Worm (Caenorhabditis elegans): ENCODE data around the gene H20E11.3.

The H20E11.3 gene

ce11 chrIV:6824622-6825021 is at the start of gene H20E11.3:
H20E11.3 (plus strand) TSS chrIV:6824816.
- no peak for TF ChIP-seq nhr-237 (tag; optimal IDR thresholded peaks at IDR 0.05)
- no peak for TF ChIP-seq mep-1 (tag; optimal IDR thresholded peaks at IDR 0.05)
- TF ChIP-seq ztf-11 (tag; optimal IDR thresholded peaks at IDR 0.05), result no peak
- no peak for TF ChIP-seq blmp-1 (tag; optimal IDR thresholded peaks at IDR 0.05)
- no peak for TF ChIP-seq ceh-83 (GFP tag; optimal IDR thresholded peaks at IDR 0.05)

- no peak for TF ChIP-seq lsy-2 (tag; optimal IDR thresholded peaks at IDR 0.05)
- TF ChIP-seq unc-39 (tag; optimal IDR thresholded peaks at IDR 0.05), result no peak
- no peak for TF ChIP-seq unc-62 (GFP tag; optimal IDR thresholded peaks at IDR 0.05)
- TF ChIP-seq bed-3 (GFP tag; optimal IDR thresholded peaks at IDR 0.05), result no peak
- TF ChIP-seq pha-4 (tag; optimal IDR thresholded peaks at IDR 0.05), result no peak
- TF ChIP-seq ceh-39 (tag; optimal IDR thresholded peaks at IDR 0.05), result no peak
- no peak for TF ChIP-seq nhr-28 (tag; optimal IDR thresholded peaks at IDR 0.05)
- no peak for TF ChIP-seq lin-13 (tag; optimal IDR thresholded peaks at IDR 0.05)
- no peak for TF ChIP-seq ztf-11 (tag; optimal IDR thresholded peaks at IDR 0.05)
- no peak for TF ChIP-seq ham-2 (GFP tag; optimal IDR thresholded peaks at IDR 0.05)
- no peak for TF ChIP-seq sem-2 (GFP tag; optimal IDR thresholded peaks at IDR 0.05)
- TF ChIP-seq ceh-83 (GFP tag; optimal IDR thresholded peaks at IDR 0.05), result no peak
- no peak for TF ChIP-seq drap-1 (GFP tag; optimal IDR thresholded peaks at IDR 0.05)
- TF ChIP-seq hlh-1 (tag; optimal IDR thresholded peaks at IDR 0.05), result no peak
- TF ChIP-seq snpc-4 (tag; optimal IDR thresholded peaks at IDR 0.05), result no peak
- no peak for TF ChIP-seq ces-1 (GFP tag; optimal IDR thresholded peaks at IDR 0.05)
- no peak for TF ChIP-seq mls-2 (tag; optimal IDR thresholded peaks at IDR 0.05)
- TF ChIP-seq M03D4.4 (tag; optimal IDR thresholded peaks at IDR 0.05), result no peak
- no peak for TF ChIP-seq elt-3 (tag; optimal IDR thresholded peaks at IDR 0.05)
- no peak for TF ChIP-seq mab-5 (tag; optimal IDR thresholded peaks at IDR 0.05)
Measured at ce11 chrIV:6777156-6777555, 47.5 kb upstream of the H20E11.3 start.

ce11 chrIV:6785151-6785550 is 39.5 kb upstream of the H20E11.3 start, which contains the start of gene dyci-1:
dyci-1 (minus strand) TSS chrIV:6785272.
- TF ChIP-seq flh-1 (GFP tag; optimal IDR thresholded peaks at IDR 0.05), result no peak
- TF ChIP-seq hlh-1 (tag; optimal IDR thresholded peaks at IDR 0.05), result peak; percentile 41
- TF ChIP-seq pha-4 (tag; optimal IDR thresholded peaks at IDR 0.05), result peak; percentile 38
- TF ChIP-seq ham-2 (GFP tag; optimal IDR thresholded peaks at IDR 0.05), result peak; percentile 91
- peak; percentile 77 for TF ChIP-seq unc-120 (tag; optimal IDR thresholded peaks at IDR 0.05; ENCODE audit: poor library complexity, severe bottlenecking)

DNA sequence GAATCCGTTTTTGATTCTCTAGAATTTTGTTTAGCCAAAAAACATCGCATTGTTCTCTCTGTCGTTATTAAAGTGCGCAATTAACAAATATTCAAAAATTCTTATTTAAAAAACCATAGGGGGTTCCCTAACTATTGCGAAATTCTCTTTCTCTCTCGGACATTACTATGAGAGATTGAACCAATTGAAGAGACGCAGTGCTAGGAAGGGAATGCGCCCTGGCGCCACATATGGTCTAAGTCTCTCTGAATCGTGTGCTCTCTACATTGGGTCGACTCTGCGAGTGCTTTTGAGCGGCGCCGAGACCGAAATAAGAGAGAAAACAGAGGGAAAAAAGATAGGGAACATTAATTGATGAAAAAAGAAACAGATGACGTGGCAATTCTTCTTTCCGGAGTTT is 38.7 kb upstream of the H20E11.3 start:
- TF ChIP-seq flh-1 (GFP tag; optimal IDR thresholded peaks at IDR 0.05), result no peak
- TF ChIP-seq ces-1 (GFP tag; optimal IDR thresholded peaks at IDR 0.05), result peak; percentile 35
- no peak for TF ChIP-seq tbx-8 (GFP tag; optimal IDR thresholded peaks at IDR 0.05)
- peak; percentile 49 for TF ChIP-seq nhr-237 (tag; optimal IDR thresholded peaks at IDR 0.05)
- no peak for TF ChIP-seq drap-1 (GFP tag; optimal IDR thresholded peaks at IDR 0.05)
- TF ChIP-seq mep-1 (tag; optimal IDR thresholded peaks at IDR 0.05), result peak; percentile 25
- TF ChIP-seq unc-120 (tag; optimal IDR thresholded peaks at IDR 0.05; ENCODE audit: poor library complexity, severe bottlenecking), result peak; percentile 80
- no peak for TF ChIP-seq elt-3 (tag; optimal IDR thresholded peaks at IDR 0.05)

DNA sequence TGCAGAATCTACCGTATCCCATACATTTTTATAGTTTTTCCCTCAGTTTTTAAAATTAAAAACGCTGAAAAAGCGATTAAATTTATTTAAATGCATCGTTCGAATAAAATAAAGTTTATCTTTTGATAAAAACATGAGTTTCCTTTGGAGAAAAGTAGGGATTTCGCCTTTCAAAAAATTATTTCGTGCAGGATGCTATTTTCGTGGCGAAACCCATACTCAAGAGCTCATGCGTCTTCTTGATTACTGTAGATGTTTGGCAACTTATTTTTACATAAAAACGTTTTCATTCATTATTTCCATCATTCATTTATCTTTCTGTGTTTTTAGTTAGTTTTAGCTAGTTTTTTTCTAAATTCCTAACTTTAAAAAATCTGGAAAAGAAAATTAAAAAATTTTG is 34.7 kb upstream of the H20E11.3 start:
- TF ChIP-seq unc-62 (GFP tag; optimal IDR thresholded peaks at IDR 0.05), result no peak
- TF ChIP-seq lsy-2 (tag; optimal IDR thresholded peaks at IDR 0.05), result no peak
- TF ChIP-seq lin-13 (tag; optimal IDR thresholded peaks at IDR 0.05), result no peak
- TF ChIP-seq ces-1 (GFP tag; optimal IDR thresholded peaks at IDR 0.05), result no peak
- TF ChIP-seq elt-3 (tag; optimal IDR thresholded peaks at IDR 0.05), result no peak
- no peak for TF ChIP-seq flh-1 (GFP tag; optimal IDR thresholded peaks at IDR 0.05)
- TF ChIP-seq drap-1 (GFP tag; optimal IDR thresholded peaks at IDR 0.05), result no peak
- TF ChIP-seq pha-4 (tag; optimal IDR thresholded peaks at IDR 0.05), result no peak
- TF ChIP-seq nhr-28 (tag; optimal IDR thresholded peaks at IDR 0.05), result no peak
- TF ChIP-seq sem-2 (GFP tag; optimal IDR thresholded peaks at IDR 0.05), result no peak
- TF ChIP-seq lin-32 (GFP tag; optimal IDR thresholded peaks at IDR 0.05), result no peak
- TF ChIP-seq ceh-39 (tag; optimal IDR thresholded peaks at IDR 0.05), result no peak
- TF ChIP-seq unc-39 (tag; optimal IDR thresholded peaks at IDR 0.05), result no peak
- no peak for TF ChIP-seq nhr-2 (tag; optimal IDR thresholded peaks at IDR 0.05)
- no peak for TF ChIP-seq zip-8 (tag; optimal IDR thresholded peaks at IDR 0.05)
- TF ChIP-seq sptf-1 (tag; optimal IDR thresholded peaks at IDR 0.05), result no peak

All from whole organism, mixed stage, embryonic.